Fruit fly (Drosophila melanogaster): Measurements from ENCODE around the gene CG32109.

CG32109 gene

dm6 chr3L:12706456-12706855 is 38.7 kb upstream of the CG32109 start (continued):
- TF ChIP-seq sens-2 (GFP tag; IDR thresholded peaks at IDR 0.05) (no peak), B-H1 (GFP tag; IDR thresholded peaks at IDR 0.05) (no peak)

- TF ChIP-seq sd (tag; optimal IDR thresholded peaks at IDR 0.05) (peak; percentile 2), CG42726 (GFP tag; IDR thresholded peaks at IDR 0.05; ENCODE audit: partially characterized antibody) (no peak), bowl (GFP tag; IDR thresholded peaks at IDR 0.05) (peak; percentile 29; the same call in 1 of the 2 replicates), oc (tag; optimal IDR thresholded peaks at IDR 0.05) (peak; percentile 98), abd-A (tag; optimal IDR thresholded peaks at IDR 0.05) (peak; percentile 61)
Measured at dm6 chr3L:12711418-12711817, 33.7 kb upstream of the CG32109 start.

- TF ChIP-seq Drgx (GFP tag; IDR thresholded peaks at IDR 0.05) (no peak), scrt (GFP tag; optimal IDR thresholded peaks at IDR 0.05) (no peak), CG4820 (GFP tag; optimal IDR thresholded peaks at IDR 0.05) (no peak), sug (tag; optimal IDR thresholded peaks at IDR 0.05) (no peak), CG2116 (GFP tag; optimal IDR thresholded peaks at IDR 0.05) (no peak), sqz (GFP tag; optimal IDR thresholded peaks at IDR 0.05) (peak; percentile 54), CG10462 (GFP tag; optimal IDR thresholded peaks at IDR 0.05) (no peak), CG4404 (GFP tag; IDR thresholded peaks at IDR 0.05) (no peak), fru (optimal IDR thresholded peaks at IDR 0.05) (no peak), dan (GFP tag; IDR thresholded peaks at IDR 0.05) (no peak), CG17359 (tag; optimal IDR thresholded peaks at IDR 0.05) (no peak), Six4 (GFP tag; optimal IDR thresholded peaks at IDR 0.05) (no peak), toy (GFP tag; IDR thresholded peaks at IDR 0.05) (no peak), CG31441 (GFP tag; IDR thresholded peaks at IDR 0.05) (no peak), CG4854 (GFP tag; optimal IDR thresholded peaks at IDR 0.05) (no peak), Ets97D (GFP tag; optimal IDR thresholded peaks at IDR 0.05) (no peak), CG8388 (GFP tag; optimal IDR thresholded peaks at IDR 0.05) (no peak), Chrac-16 (GFP tag; optimal IDR thresholded peaks at IDR 0.05) (no peak), eyg (GFP tag; optimal IDR thresholded peaks at IDR 0.05) (no peak), CG10147 (GFP tag; optimal IDR thresholded peaks at IDR 0.05) (no peak), CG11085 (GFP tag; IDR thresholded peaks at IDR 0.05) (no peak), lilli (GFP tag; optimal IDR thresholded peaks at IDR 0.05) (no peak), CG10543 (GFP tag; optimal IDR thresholded peaks at IDR 0.05) (no peak), PHDP (tag; optimal IDR thresholded peaks at IDR 0.05) (no peak), TFAM (GFP tag; optimal IDR thresholded peaks at IDR 0.05) (no peak), nerfin-1 (tag; optimal IDR thresholded peaks at IDR 0.05) (no peak), Hand (GFP tag; optimal IDR thresholded peaks at IDR 0.05) (no peak), Eip74EF (GFP tag; optimal IDR thresholded peaks at IDR 0.05) (no peak), tx (GFP tag; optimal IDR thresholded peaks at IDR 0.05) (no peak), vfl (GFP tag; optimal IDR thresholded peaks at IDR 0.05) (no peak), kni (GFP tag; optimal IDR thresholded peaks at IDR 0.05) (peak; percentile 85), abd-A (tag; optimal IDR thresholded peaks at IDR 0.05) (peak; percentile 84), CG6765 (GFP tag; optimal IDR thresholded peaks at IDR 0.05) (no peak), CG10209 (GFP tag; optimal IDR thresholded peaks at IDR 0.05) (no peak), CG11093 (GFP tag; IDR thresholded peaks at IDR 0.05) (no peak), CG12155 (GFP tag; optimal IDR thresholded peaks at IDR 0.05) (no peak), CG5245 (GFP tag; optimal IDR thresholded peaks at IDR 0.05) (no peak), slou (GFP tag; optimal IDR thresholded peaks at IDR 0.05) (no peak), Scr (GFP tag; IDR thresholded peaks at IDR 0.05; ENCODE audit: partially characterized antibody) (no peak), otp (GFP tag; IDR thresholded peaks at IDR 0.05) (no peak), CG9727 (GFP tag; optimal IDR thresholded peaks at IDR 0.05) (no peak), CG7745 (tag; optimal IDR thresholded peaks at IDR 0.05) (peak; percentile 85)
Measured at dm6 chr3L:12714588-12715196, 30.5 kb upstream of the CG32109 start.
